Worm (Caenorhabditis elegans) whole organism, L3 larva: ENCODE data around the gene F08C6.18.

Source experiments
- R02D3.7 ChIP-seq: fragments of 150-350 bp; optimal IDR thresholded peaks from 2 replicates; lab custom pipeline; 2014; ENCODE audit warnings: missing biosample characterization, missing genetic modification characterization
- ceh-16 ChIP-seq: sonication (generic microtip); optimal IDR thresholded peaks from 2 replicates; lab custom pipeline; 2017; ENCODE audit warnings: missing biosample characterization, missing genetic modification characterization
- ceh-82 ChIP-seq: fragments of 150-350 bp; optimal IDR thresholded peaks from 2 replicates; lab custom pipeline; 2014; ENCODE audit warnings: missing biosample characterization, missing genetic modification characterization
- egl-27 ChIP-seq: sonication (generic microtip); optimal IDR thresholded peaks from 4 replicates; lab custom pipeline; 2017; ENCODE audit warnings: missing biosample characterization, missing genetic modification reagents, missing genetic modification characterization
- elt-3 ChIP-seq, 3 experiments: fragments of 150-350 bp in 1 of 3; sonication (generic microtip) in 2 of 3; optimal IDR thresholded peaks; 2 replicates in 2 of 3; 4 replicates in 1 of 3; lab custom pipeline; 2014 to 2017; ENCODE audit warnings: missing biosample characterization in 3 of 3, missing genetic modification characterization in 3 of 3
- jun-1 ChIP-seq: fragments of 150-350 bp; optimal IDR thresholded peaks from 2 replicates; lab custom pipeline; 2014; ENCODE audit warnings: missing biosample characterization, missing genetic modification reagents, missing genetic modification characterization
- lin-15B ChIP-seq: fragments of 150-350 bp; optimal IDR thresholded peaks from 2 replicates; lab custom pipeline; 2014; ENCODE audit warnings: missing biosample characterization, missing genetic modification characterization
- nhr-11 ChIP-seq: fragments of 150-350 bp; optimal IDR thresholded peaks from 2 replicates; lab custom pipeline; 2014; ENCODE audit warnings: missing biosample characterization, missing genetic modification characterization
- nhr-76 ChIP-seq: fragments of 150-350 bp; sonication (generic microtip); optimal IDR thresholded peaks from 5 replicates; lab custom pipeline; 2014; ENCODE audit warnings: missing biosample characterization, missing genetic modification characterization
- ztf-11 ChIP-seq: fragments of 150-350 bp; optimal IDR thresholded peaks from 2 replicates; lab custom pipeline; 2014; ENCODE audit warnings: missing biosample characterization, missing genetic modification characterization

- TF ChIP-seq ztf-11 = no peak
- no peak for TF ChIP-seq ceh-82 (tag; lab: Kevin White, UChicago)
- TF ChIP-seq elt-3 (tag; optimal IDR thresholded peaks at IDR 0.05; lab: Kevin White, UChicago) = no peak
- no peak for TF ChIP-seq jun-1 (tag; lab: Kevin White, UChicago)
- TF ChIP-seq nhr-11 = no peak
- no peak for TF ChIP-seq nhr-76
- no peak for TF ChIP-seq egl-27 (tag; lab: Kevin White, UChicago)
- TF ChIP-seq R02D3.7 (tag; lab: Kevin White, UChicago) = no peak
- no peak for TF ChIP-seq ceh-16 (tag; lab: Kevin White, UChicago)
- TF ChIP-seq lin-15B (tag; lab: Kevin White, UChicago) = no peak
These were observed 14.4 kb upstream of the F08C6.18 start for ce11 chrX:7587741-7588235.
